Fruit fly (Drosophila melanogaster) whole organism, embryonic: ENCODE data around the gene MAPk-Ak2.

Experiments
- Adf1 ChIP-seq: fragments of 200-800 bp; sonication (Bioruptor generic); IDR thresholded peaks from 2 replicates; pipeline ENCODE4 v1.3.6; 2022; ENCODE audit warnings: missing biosample characterization, missing genetic modification characterization
- Antp ChIP-seq: fragments of 200-800 bp; sonication (Bioruptor generic); optimal IDR thresholded peaks from 3 replicates; lab custom pipeline; 2016; ENCODE audit warnings: missing biosample characterization, missing genetic modification characterization
- BEAF-32 ChIP-seq: fragments of 200-800 bp; sonication (Bioruptor generic); optimal IDR thresholded peaks from 3 replicates; lab custom pipeline; 2017; ENCODE audit warnings: missing biosample characterization, missing genetic modification characterization, mild to moderate bottlenecking, moderate library complexity, missing genetic modification reagents
- Bgb ChIP-seq: fragments of 200-800 bp; sonication (Bioruptor generic); IDR thresholded peaks from 2 replicates; pipeline ENCODE4 v1.3.6; 2022; ENCODE audit warnings: missing biosample characterization, missing genetic modification characterization; ENCODE audit not compliant: partially characterized antibody
- Blimp-1 ChIP-seq: fragments of 200-800 bp; sonication (Bioruptor generic); optimal IDR thresholded peaks from 3 replicates; lab custom pipeline; 2018; ENCODE audit warnings: missing biosample characterization, missing genetic modification characterization, mild to moderate bottlenecking, moderate library complexity, missing genetic modification reagents
- CG10543 ChIP-seq: fragments of 200-800 bp; sonication (Bioruptor generic); optimal IDR thresholded peaks from 3 replicates; lab custom pipeline; 2017; ENCODE audit warnings: missing biosample characterization, mild to moderate bottlenecking, missing genetic modification characterization, moderate library complexity
- CG11696 ChIP-seq: fragments of 200-800 bp; sonication (Bioruptor generic); IDR thresholded peaks from 2 replicates; pipeline ENCODE4 v1.3.6; 2022; ENCODE audit warnings: missing biosample characterization, missing genetic modification characterization
- CG12104 ChIP-seq: fragments of 200-800 bp; sonication (Bioruptor generic); optimal IDR thresholded peaks from 3 replicates; lab custom pipeline; 2016; ENCODE audit warnings: missing biosample characterization, missing genetic modification characterization
- CG12236 ChIP-seq: fragments of 200-800 bp; sonication (Bioruptor generic); optimal IDR thresholded peaks from 2 replicates; lab custom pipeline; 2016; ENCODE audit warnings: missing biosample characterization, missing genetic modification characterization
- CG12391 ChIP-seq: fragments of 200-800 bp; sonication (Bioruptor generic); optimal IDR thresholded peaks from 3 replicates; lab custom pipeline; 2018; ENCODE audit warnings: missing biosample characterization, mild to moderate bottlenecking, missing genetic modification characterization, moderate library complexity
- CG12744 ChIP-seq: fragments of 200-800 bp; sonication (Bioruptor generic); optimal IDR thresholded peaks from 2 replicates; lab custom pipeline; 2016; ENCODE audit warnings: missing biosample characterization, missing genetic modification characterization
- CG14860 ChIP-seq: fragments of 200-800 bp; sonication (Bioruptor generic); IDR thresholded peaks from 3 replicates; pipeline ENCODE4 v1.3.6; 2022; ENCODE audit warnings: missing biosample characterization, missing genetic modification characterization; ENCODE audit not compliant: partially characterized antibody
- CG2678 ChIP-seq: fragments of 200-800 bp; sonication (Bioruptor generic); optimal IDR thresholded peaks from 3 replicates; lab custom pipeline; 2019; ENCODE audit warnings: missing biosample characterization, mild to moderate bottlenecking, missing genetic modification characterization, moderate library complexity
- CG3065 ChIP-seq: fragments of 200-800 bp; sonication (Bioruptor generic); optimal IDR thresholded peaks from 2 replicates; lab custom pipeline; 2016; ENCODE audit warnings: missing biosample characterization, missing genetic modification characterization
- CG32532 ChIP-seq: fragments of 200-800 bp; sonication (Bioruptor generic); IDR thresholded peaks from 2 replicates; pipeline ENCODE4 v1.3.6; 2022; ENCODE audit warnings: missing biosample characterization, missing genetic modification characterization
- CG32767 ChIP-seq: fragments of 200-800 bp; sonication (Bioruptor generic); IDR thresholded peaks from 2 replicates; pipeline ENCODE4 v1.3.6; 2022; ENCODE audit warnings: missing biosample characterization, missing genetic modification characterization
- CG32772 ChIP-seq: fragments of 200-800 bp; sonication (Bioruptor generic); IDR thresholded peaks from 2 replicates; pipeline ENCODE4 v1.3.6; 2022; ENCODE audit warnings: missing biosample characterization, missing genetic modification characterization
- CG34224 ChIP-seq: fragments of 200-800 bp; sonication (Bioruptor generic); IDR thresholded peaks from 3 replicates; pipeline ENCODE4 v1.3.6; 2022; ENCODE audit warnings: missing biosample characterization, missing genetic modification characterization; ENCODE audit not compliant: partially characterized antibody
- CG34422 ChIP-seq: fragments of 200-800 bp; sonication (Bioruptor generic); IDR thresholded peaks from 3 replicates; pipeline ENCODE4 v1.3.6; 2022; ENCODE audit warnings: missing biosample characterization, missing genetic modification characterization
- CG4282 ChIP-seq: fragments of 200-800 bp; sonication (Bioruptor generic); optimal IDR thresholded peaks from 2 replicates; lab custom pipeline; 2016; ENCODE audit warnings: missing biosample characterization, missing genetic modification characterization
- CG4730 ChIP-seq: fragments of 200-800 bp; sonication (Bioruptor generic); IDR thresholded peaks from 2 replicates; pipeline ENCODE4 v1.3.6; 2022; ENCODE audit warnings: missing biosample characterization, missing genetic modification characterization
- CG5953 ChIP-seq: fragments of 200-800 bp; sonication (Bioruptor generic); IDR thresholded peaks from 2 replicates; pipeline ENCODE4 v1.3.6; 2022; ENCODE audit warnings: missing biosample characterization, missing genetic modification characterization
- CG8478 ChIP-seq: fragments of >200 bp; optimal IDR thresholded peaks from 2 replicates; lab custom pipeline; 2018
- CG9215 ChIP-seq: fragments of 200-800 bp; sonication (Bioruptor generic); IDR thresholded peaks from 2 replicates; pipeline ENCODE4 v1.3.6; 2022; ENCODE audit warnings: missing biosample characterization, missing genetic modification characterization
- CG9727 ChIP-seq: fragments of 200-800 bp; sonication (Bioruptor generic); optimal IDR thresholded peaks from 3 replicates; lab custom pipeline; 2017; ENCODE audit warnings: missing biosample characterization, mild to moderate bottlenecking, missing genetic modification characterization
- CG9932 ChIP-seq: fragments of 200-800 bp; sonication (Bioruptor generic); IDR thresholded peaks from 2 replicates; pipeline ENCODE4 v1.3.6; 2022; ENCODE audit warnings: missing biosample characterization, missing genetic modification characterization
- CHES-1-like ChIP-seq: fragments of 200-800 bp; sonication (Bioruptor generic); optimal IDR thresholded peaks from 2 replicates; lab custom pipeline; 2016; ENCODE audit warnings: missing biosample characterization, missing genetic modification characterization
- Fer3 ChIP-seq: fragments of 200-800 bp; sonication (Bioruptor generic); optimal IDR thresholded peaks from 2 replicates; lab custom pipeline; 2018; ENCODE audit warnings: missing biosample characterization, mild to moderate bottlenecking, missing genetic modification characterization, moderate library complexity
- HLH54F ChIP-seq: fragments of 200-800 bp; sonication (Bioruptor generic); optimal IDR thresholded peaks from 3 replicates; lab custom pipeline; 2016; ENCODE audit warnings: missing biosample characterization, missing genetic modification characterization
- Lpt ChIP-seq: fragments of >200 bp; optimal IDR thresholded peaks from 2 replicates; lab custom pipeline; 2018; ENCODE audit warnings: missing biosample characterization, missing genetic modification characterization
- Myb ChIP-seq: fragments of 200-800 bp; sonication (Bioruptor generic); optimal IDR thresholded peaks from 2 replicates; lab custom pipeline; 2016; ENCODE audit warnings: missing biosample characterization, missing genetic modification characterization
- NFAT ChIP-seq: fragments of 200-800 bp; sonication (Bioruptor generic); IDR thresholded peaks from 2 replicates; pipeline ENCODE4 v1.3.6; 2022; ENCODE audit warnings: missing biosample characterization, missing genetic modification characterization
- Side ChIP-seq: fragments of 200-800 bp; sonication (Bioruptor generic); optimal IDR thresholded peaks from 2 replicates; lab custom pipeline; 2016; ENCODE audit warnings: missing biosample characterization, missing genetic modification characterization
- ara ChIP-seq: fragments of 200-800 bp; sonication (Bioruptor generic); IDR thresholded peaks from 2 replicates; pipeline ENCODE4 v1.3.6; 2022; ENCODE audit warnings: missing biosample characterization, missing genetic modification characterization
- br ChIP-seq: fragments of >200 bp; optimal IDR thresholded peaks from 2 replicates; lab custom pipeline; 2017
- crc ChIP-seq: fragments of 200-800 bp; sonication (Bioruptor generic); optimal IDR thresholded peaks from 2 replicates; lab custom pipeline; 2016; ENCODE audit warnings: missing biosample characterization, missing genetic modification characterization
- crol ChIP-seq: fragments of 200-800 bp; sonication (Bioruptor generic); IDR thresholded peaks from 2 replicates; pipeline ENCODE4 v1.3.6; 2022; ENCODE audit warnings: missing biosample characterization, missing genetic modification characterization
- dm ChIP-seq: fragments of 200-800 bp; sonication (Bioruptor generic); optimal IDR thresholded peaks from 3 replicates; lab custom pipeline; 2016; ENCODE audit warnings: missing biosample characterization, missing genetic modification characterization
- ewg ChIP-seq: fragments of 200-800 bp; sonication (Bioruptor generic); optimal IDR thresholded peaks from 3 replicates; lab custom pipeline; 2017; ENCODE audit warnings: mild to moderate bottlenecking, missing biosample characterization, missing genetic modification reagents, missing genetic modification characterization
- her ChIP-seq: fragments of 200-800 bp; sonication (Bioruptor generic); optimal IDR thresholded peaks from 2 replicates; lab custom pipeline; 2016; ENCODE audit warnings: missing biosample characterization, missing genetic modification characterization
- inv ChIP-seq: fragments of 200-800 bp; sonication (Bioruptor generic); IDR thresholded peaks from 2 replicates; pipeline ENCODE4 v1.3.6; 2022; ENCODE audit warnings: missing biosample characterization, missing genetic modification characterization; ENCODE audit not compliant: partially characterized antibody
- knrl ChIP-seq: fragments of 200-800 bp; sonication (Bioruptor generic); IDR thresholded peaks from 3 replicates; pipeline ENCODE4 v1.3.6; 2022; ENCODE audit warnings: missing biosample characterization, missing genetic modification characterization; ENCODE audit not compliant: partially characterized antibody
- lola ChIP-seq, 3 experiments: fragments of >200 bp in 2 of 3; fragments of 200-800 bp in 1 of 3; sonication (Bioruptor generic) in 1 of 3; optimal IDR thresholded peaks; 2 replicates each; lab custom pipeline; 2017 to 2019; ENCODE audit warnings: missing biosample characterization in 3 of 3, missing genetic modification characterization in 3 of 3, mild to moderate bottlenecking in 1 of 3, moderate library complexity in 1 of 3
- odd ChIP-seq: fragments of 200-800 bp; sonication (Bioruptor generic); optimal IDR thresholded peaks from 2 replicates; lab custom pipeline; 2017; ENCODE audit warnings: missing biosample characterization, mild to moderate bottlenecking, missing genetic modification characterization
- pnt ChIP-seq: fragments of 200-800 bp; sonication (Bioruptor generic); optimal IDR thresholded peaks from 3 replicates; lab custom pipeline; 2016; ENCODE audit warnings: missing biosample characterization, missing genetic modification characterization
- slou ChIP-seq: fragments of 200-800 bp; sonication (Bioruptor generic); optimal IDR thresholded peaks from 3 replicates; lab custom pipeline; 2016; ENCODE audit warnings: missing biosample characterization, missing genetic modification characterization
- ttk ChIP-seq: fragments of 200-800 bp; sonication (Bioruptor generic); IDR thresholded peaks from 2 replicates; pipeline ENCODE4 v2.1.2; 2022; ENCODE audit warnings: missing biosample characterization, missing genetic modification characterization
- twi ChIP-seq: fragments of 200-800 bp; optimal IDR thresholded peaks from 2 replicates; lab custom pipeline; 2019; ENCODE audit warnings: missing biosample characterization, mild to moderate bottlenecking, missing genetic modification characterization, moderate library complexity

Gene MAPk-Ak2

DNA sequence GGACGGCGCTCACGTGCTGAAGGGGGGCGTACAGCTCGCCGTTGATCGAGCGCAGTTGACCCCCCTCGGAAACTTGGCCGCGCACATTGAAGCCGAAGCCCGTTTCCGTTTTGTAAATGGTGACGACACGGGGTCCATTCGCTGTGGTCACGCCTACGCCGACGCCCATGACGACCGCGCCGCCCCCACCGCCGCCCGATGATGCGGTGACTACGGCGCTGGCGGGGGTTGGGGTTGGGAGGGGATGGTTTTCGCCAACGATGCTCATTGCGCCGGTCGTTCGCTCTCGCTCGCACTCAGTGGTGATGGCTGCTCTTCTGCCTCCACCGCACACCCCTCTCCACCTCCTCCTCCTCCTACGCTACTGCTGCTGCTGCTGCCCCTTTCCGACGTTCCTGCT is 26.8 kb downstream of the MAPk-Ak2 start (continued):
- TF ChIP-seq CG12744 (no peak), Fer3 (tag; lab: Kevin White, UChicago) (no peak), Bgb (GFP tag; lab: Robert Waterston, UW) (peak; percentile 37; the same call in 1 of the 2 replicates), crol (GFP tag; lab: Robert Waterston, UW) (peak; percentile 99), ttk (peak; percentile 33; the same call in 1 of the 2 replicates), CG10543 (GFP tag; lab: Kevin White, UChicago) (peak; percentile 20), crc (GFP tag; lab: Kevin White, UChicago) (no peak), CG32532 (GFP tag; lab: Robert Waterston, UW) (peak; percentile 50), CG34422 (peak; percentile 80; the same call in 1 of the 3 replicates), NFAT (0 out of 2 replicates have a peak, but pooled peaks have one; percentile 19), CG32772 (GFP tag; lab: Robert Waterston, UW) (0 out of 2 replicates have a peak, but pooled peaks have one; percentile 35)

dm6 chrX:5735268-5735941 is 28.6 kb downstream of the MAPk-Ak2 start:
- TF ChIP-seq CG8478 (no peak), slou (GFP tag; lab: Kevin White, UChicago) (no peak), Bgb (GFP tag; lab: Robert Waterston, UW) (no peak), Myb (peak; percentile 18), CG12236 (GFP tag; lab: Kevin White, UChicago) (peak; percentile 15), CG9215 (GFP tag; lab: Robert Waterston, UW) (peak; percentile 54; the same call in 1 of the 2 replicates), Lpt (GFP tag; lab: Kevin White, UChicago) (no peak), lola (GFP tag; optimal IDR thresholded peaks at IDR 0.05; lab: Kevin White, UChicago) (peak in 1 of 3 experiments; percentile 63), CHES-1-like (peak; percentile 37), CG11696 (GFP tag; lab: Robert Waterston, UW) (peak; percentile 66), ewg (GFP tag; lab: Kevin White, UChicago) (peak; percentile 47), CG12744 (peak; percentile 33), CG3065 (GFP tag; lab: Kevin White, UChicago) (peak; percentile 12), CG4730 (peak; percentile 66), crol (GFP tag; lab: Robert Waterston, UW) (peak; percentile 29; the same call in 1 of the 2 replicates), twi (peak; percentile 47), Antp (GFP tag; lab: Kevin White, UChicago) (peak; percentile 43), dm (no peak), CG9727 (GFP tag; lab: Kevin White, UChicago) (peak; percentile 66), Blimp-1 (GFP tag; lab: Kevin White, UChicago) (peak; percentile 67), her (GFP tag; lab: Kevin White, UChicago) (no peak), CG2678 (tag; lab: Kevin White, UChicago) (peak; percentile 82), CG12104 (GFP tag; lab: Kevin White, UChicago) (peak; percentile 22), ara (GFP tag; lab: Robert Waterston, UW) (peak; percentile 77), CG32532 (GFP tag; lab: Robert Waterston, UW) (peak; percentile 82), CG14860 (no peak), inv (GFP tag; lab: Robert Waterston, UW) (no peak), br (no peak), pnt (GFP tag; lab: Kevin White, UChicago) (peak; percentile 38), HLH54F (peak; percentile 40), CG32767 (GFP tag; lab: Robert Waterston, UW) (no peak), knrl (GFP tag; lab: Robert Waterston, UW) (no peak), CG5953 (GFP tag; lab: Robert Waterston, UW) (peak; percentile 78), Side (GFP tag; lab: Kevin White, UChicago) (peak; percentile 31), CG12391 (tag; lab: Kevin White, UChicago) (peak; percentile 80), BEAF-32 (GFP tag; lab: Kevin White, UChicago) (no peak), CG34224 (GFP tag; lab: Robert Waterston, UW) (no peak), CG4282 (GFP tag; lab: Kevin White, UChicago) (no peak), CG9932 (GFP tag; lab: Robert Waterston, UW) (peak; percentile 73), Adf1 (GFP tag; lab: Robert Waterston, UW) (0 out of 2 replicates have a peak, but pooled peaks have one; percentile 32), odd (GFP tag; lab: Kevin White, UChicago) (peak; percentile 50)
